Fruit fly (Drosophila melanogaster) whole organism, embryonic: ENCODE results near the gene CROT.

Experiments
- Abd-B ChIP-seq: fragments of 200-800 bp; sonication (Bioruptor generic); optimal IDR thresholded peaks from 2 replicates; lab custom pipeline; 2018; ENCODE audit warnings: missing biosample characterization, mild to moderate bottlenecking, missing genetic modification characterization, moderate library complexity
- Atf3 ChIP-seq: fragments of 200-800 bp; sonication (Bioruptor generic); optimal IDR thresholded peaks from 3 replicates; lab custom pipeline; 2016; ENCODE audit warnings: missing biosample characterization, missing genetic modification characterization
- BtbVII ChIP-seq: fragments of 200-800 bp; sonication (Bioruptor generic); optimal IDR thresholded peaks from 3 replicates; lab custom pipeline; 2017; ENCODE audit warnings: missing biosample characterization, mild to moderate bottlenecking, missing genetic modification characterization
- CG10267 ChIP-seq: fragments of 200-800 bp; sonication (Bioruptor generic); optimal IDR thresholded peaks from 2 replicates; lab custom pipeline; 2018; ENCODE audit warnings: missing biosample characterization, mild to moderate bottlenecking, missing genetic modification characterization, moderate library complexity
- CG10274 ChIP-seq: fragments of 200-800 bp; sonication (Bioruptor generic); optimal IDR thresholded peaks from 3 replicates; lab custom pipeline; 2017; ENCODE audit warnings: missing biosample characterization, mild to moderate bottlenecking, missing genetic modification characterization
- CG10565 ChIP-seq: fragments of 200-800 bp; sonication (Bioruptor generic); optimal IDR thresholded peaks from 3 replicates; lab custom pipeline; 2016; ENCODE audit warnings: missing biosample characterization, mild to moderate bottlenecking, missing genetic modification characterization
- CG11398 ChIP-seq: fragments of 200-800 bp; sonication (Bioruptor generic); optimal IDR thresholded peaks from 2 replicates; lab custom pipeline; 2016; ENCODE audit warnings: missing biosample characterization, missing genetic modification characterization
- CG11560 ChIP-seq: fragments of 200-800 bp; sonication (Bioruptor generic); IDR thresholded peaks from 3 replicates; pipeline ENCODE4 v1.3.6; 2022; ENCODE audit warnings: missing biosample characterization, missing genetic modification characterization
- CG12659 ChIP-seq: fragments of 200-800 bp; sonication (Bioruptor generic); optimal IDR thresholded peaks from 3 replicates; lab custom pipeline; 2017; ENCODE audit warnings: mild to moderate bottlenecking, missing biosample characterization, missing genetic modification reagents, missing genetic modification characterization
- CG13624 ChIP-seq: fragments of 200-800 bp; sonication (Bioruptor generic); optimal IDR thresholded peaks from 2 replicates; lab custom pipeline; 2016; ENCODE audit warnings: missing biosample characterization, missing genetic modification characterization
- CG13775 ChIP-seq: fragments of 200-800 bp; sonication (Bioruptor generic); optimal IDR thresholded peaks from 3 replicates; lab custom pipeline; 2017; ENCODE audit warnings: missing biosample characterization, mild to moderate bottlenecking, missing genetic modification characterization
- CG14667 ChIP-seq: fragments of 200-800 bp; sonication (Bioruptor generic); IDR thresholded peaks from 2 replicates; pipeline ENCODE4 v1.3.6; 2022; ENCODE audit warnings: missing biosample characterization, missing genetic modification characterization
- CG14710 ChIP-seq: fragments of 200-800 bp; sonication (Bioruptor generic); optimal IDR thresholded peaks from 3 replicates; lab custom pipeline; 2019; ENCODE audit warnings: missing biosample characterization, mild to moderate bottlenecking, missing genetic modification characterization, moderate library complexity
- CG14965 ChIP-seq: fragments of 200-800 bp; sonication (Bioruptor generic); optimal IDR thresholded peaks from 2 replicates; lab custom pipeline; 2016; ENCODE audit warnings: missing biosample characterization, missing genetic modification characterization, borderline replicate concordance
- CG15514 ChIP-seq: fragments of 200-800 bp; sonication (Bioruptor generic); optimal IDR thresholded peaks from 3 replicates; lab custom pipeline; 2017; ENCODE audit warnings: missing biosample characterization, missing genetic modification characterization, mild to moderate bottlenecking, moderate library complexity, missing genetic modification reagents
- CG17186 ChIP-seq: fragments of 200-800 bp; sonication (Bioruptor generic); optimal IDR thresholded peaks from 3 replicates; lab custom pipeline; 2017; ENCODE audit warnings: missing biosample characterization, missing genetic modification reagents, missing genetic modification characterization
- CG1792 ChIP-seq: fragments of 200-800 bp; sonication (Bioruptor generic); optimal IDR thresholded peaks from 2 replicates; lab custom pipeline; 2016; ENCODE audit warnings: missing biosample characterization, missing genetic modification characterization
- CG18262 ChIP-seq: fragments of 200-800 bp; optimal IDR thresholded peaks from 3 replicates; lab custom pipeline; 2019; ENCODE audit warnings: missing biosample characterization, mild to moderate bottlenecking, missing genetic modification characterization, moderate library complexity
- CG2116 ChIP-seq: fragments of 200-800 bp; sonication (Bioruptor generic); optimal IDR thresholded peaks from 3 replicates; lab custom pipeline; 2018; ENCODE audit warnings: missing biosample characterization, mild to moderate bottlenecking, missing genetic modification characterization
- CG31365 ChIP-seq: fragments of 200-800 bp; sonication (Bioruptor generic); optimal IDR thresholded peaks from 2 replicates; lab custom pipeline; 2018; ENCODE audit warnings: missing biosample characterization, mild to moderate bottlenecking, missing genetic modification characterization
- CG34224 ChIP-seq: fragments of 200-800 bp; sonication (Bioruptor generic); IDR thresholded peaks from 3 replicates; pipeline ENCODE4 v1.3.6; 2022; ENCODE audit warnings: missing biosample characterization, missing genetic modification characterization; ENCODE audit not compliant: partially characterized antibody
- CG4328 ChIP-seq: fragments of 200-800 bp; sonication (Bioruptor generic); optimal IDR thresholded peaks from 3 replicates; lab custom pipeline; 2017; ENCODE audit warnings: missing biosample characterization, missing genetic modification reagents, missing genetic modification characterization
- CG4617 ChIP-seq: fragments of 200-800 bp; sonication (Bioruptor generic); optimal IDR thresholded peaks from 3 replicates; lab custom pipeline; 2016; ENCODE audit warnings: missing biosample characterization, missing genetic modification characterization, borderline replicate concordance
- CG5245 ChIP-seq: fragments of 200-800 bp; sonication (Bioruptor generic); optimal IDR thresholded peaks from 3 replicates; lab custom pipeline; 2016; ENCODE audit warnings: missing biosample characterization, missing genetic modification characterization
- CG6854 ChIP-seq: fragments of 200-800 bp; sonication (Bioruptor generic); optimal IDR thresholded peaks from 3 replicates; lab custom pipeline; 2017; ENCODE audit warnings: missing biosample characterization, mild to moderate bottlenecking, missing genetic modification characterization
- CG7963 ChIP-seq: fragments of 200-800 bp; sonication (Bioruptor generic); IDR thresholded peaks from 3 replicates; pipeline ENCODE4 v1.3.6; 2022; ENCODE audit warnings: missing biosample characterization, missing genetic modification characterization; ENCODE audit not compliant: partially characterized antibody
- CG8089 ChIP-seq: fragments of 200-800 bp; sonication (Bioruptor generic); optimal IDR thresholded peaks from 3 replicates; lab custom pipeline; 2016; ENCODE audit warnings: missing biosample characterization, missing genetic modification characterization
- CG9215 ChIP-seq: fragments of 200-800 bp; sonication (Bioruptor generic); IDR thresholded peaks from 2 replicates; pipeline ENCODE4 v1.3.6; 2022; ENCODE audit warnings: missing biosample characterization, missing genetic modification characterization
- Doc2 ChIP-seq: fragments of 200-800 bp; sonication (Bioruptor generic); IDR thresholded peaks from 2 replicates; pipeline ENCODE4 v1.3.6; 2022; ENCODE audit warnings: missing biosample characterization, missing genetic modification characterization
- Dp ChIP-seq: fragments of 200-800 bp; sonication (Bioruptor generic); optimal IDR thresholded peaks from 2 replicates; lab custom pipeline; 2018; ENCODE audit warnings: missing biosample characterization, mild to moderate bottlenecking, missing genetic modification characterization, moderate library complexity
- Dref ChIP-seq: fragments of 200-800 bp; sonication (Bioruptor generic); IDR thresholded peaks from 2 replicates; pipeline ENCODE4 v1.3.6; 2022; ENCODE audit warnings: missing biosample characterization, missing genetic modification characterization
- GATAe ChIP-seq: fragments of 200-800 bp; sonication (Bioruptor generic); conservative IDR thresholded peaks from 2 replicates; pipeline ENCODE4 v1.3.6; 2022; ENCODE audit warnings: missing biosample characterization, missing genetic modification characterization
- Max ChIP-seq: fragments of 200-800 bp; sonication (Bioruptor generic); optimal IDR thresholded peaks from 2 replicates; lab custom pipeline; 2016; ENCODE audit warnings: missing biosample characterization, mild to moderate bottlenecking, missing genetic modification characterization
- Pdp1 ChIP-seq, 2 experiments: fragments of 200-800 bp; sonication (Bioruptor generic); optimal IDR thresholded peaks; 3 replicates each; lab custom pipeline; 2016; ENCODE audit warnings: missing biosample characterization in 2 of 2, missing genetic modification characterization in 2 of 2, mild to moderate bottlenecking in 1 of 2, moderate library complexity in 1 of 2
- Poxn ChIP-seq: fragments of 200-800 bp; sonication (Bioruptor generic); IDR thresholded peaks from 2 replicates; pipeline ENCODE4 v1.3.6; 2022; ENCODE audit warnings: missing biosample characterization, missing genetic modification characterization
- Scr ChIP-seq: fragments of 200-800 bp; sonication (Bioruptor generic); IDR thresholded peaks from 2 replicates; pipeline ENCODE4 v1.3.6; 2022; ENCODE audit warnings: missing biosample characterization, missing genetic modification characterization; ENCODE audit not compliant: partially characterized antibody
- YL-1 ChIP-seq: fragments of 200-800 bp; sonication (Bioruptor generic); optimal IDR thresholded peaks from 3 replicates; lab custom pipeline; 2017; ENCODE audit warnings: missing biosample characterization, mild to moderate bottlenecking, missing genetic modification characterization
- ab ChIP-seq: fragments of 200-800 bp; sonication (Bioruptor generic); optimal IDR thresholded peaks from 2 replicates; lab custom pipeline; 2016; ENCODE audit warnings: missing biosample characterization, missing genetic modification characterization
- bsh ChIP-seq, 2 experiments: fragments of 200-800 bp; sonication (Bioruptor generic); optimal IDR thresholded peaks; 2 replicates each; lab custom pipeline; 2017 to 2018; ENCODE audit warnings: mild to moderate bottlenecking in 2 of 2, missing biosample characterization in 2 of 2, missing genetic modification characterization in 2 of 2, moderate library complexity in 1 of 2
- cato ChIP-seq: fragments of 200-800 bp; sonication (Bioruptor generic); optimal IDR thresholded peaks from 2 replicates; lab custom pipeline; 2016; ENCODE audit warnings: missing biosample characterization, missing genetic modification characterization, borderline replicate concordance
- chn ChIP-seq: fragments of 200-800 bp; sonication (Bioruptor generic); optimal IDR thresholded peaks from 2 replicates; lab custom pipeline; 2016; ENCODE audit warnings: missing biosample characterization, missing genetic modification characterization
- da ChIP-seq: fragments of 200-800 bp; sonication (Bioruptor generic); optimal IDR thresholded peaks from 2 replicates; lab custom pipeline; 2016; ENCODE audit warnings: missing biosample characterization, missing genetic modification characterization
- exex ChIP-seq: fragments of 200-800 bp; sonication (Bioruptor generic); optimal IDR thresholded peaks from 4 replicates; lab custom pipeline; 2018; ENCODE audit warnings: missing biosample characterization, mild to moderate bottlenecking, missing genetic modification characterization, moderate library complexity
- eyg ChIP-seq: fragments of 200-800 bp; sonication (Bioruptor generic); optimal IDR thresholded peaks from 3 replicates; lab custom pipeline; 2016; ENCODE audit warnings: missing biosample characterization, missing genetic modification characterization
- grau ChIP-seq: fragments of 200-800 bp; optimal IDR thresholded peaks from 3 replicates; lab custom pipeline; 2019; ENCODE audit warnings: missing biosample characterization, mild to moderate bottlenecking, missing genetic modification characterization, moderate library complexity
- gro ChIP-seq: fragments of 200-800 bp; sonication (Bioruptor generic); optimal IDR thresholded peaks from 2 replicates; lab custom pipeline; 2016; ENCODE audit warnings: missing biosample characterization, missing genetic modification characterization
- phol ChIP-seq: fragments of 200-800 bp; sonication (Bioruptor generic); optimal IDR thresholded peaks from 3 replicates; lab custom pipeline; 2018; ENCODE audit warnings: missing biosample characterization, mild to moderate bottlenecking, missing genetic modification characterization, moderate library complexity
- sna ChIP-seq: fragments of 200-800 bp; sonication (Bioruptor generic); IDR thresholded peaks from 2 replicates; pipeline ENCODE4 v1.3.6; 2022; ENCODE audit warnings: missing biosample characterization, missing genetic modification characterization; ENCODE audit not compliant: partially characterized antibody
- sr ChIP-seq: fragments of 200-800 bp; sonication (Bioruptor generic); IDR thresholded peaks from 3 replicates; pipeline ENCODE4 v1.3.6; 2022; ENCODE audit warnings: missing biosample characterization, missing genetic modification characterization
- tna ChIP-seq: fragments of 200-800 bp; sonication (Bioruptor generic); IDR thresholded peaks from 2 replicates; pipeline ENCODE4 v1.3.6; 2022; ENCODE audit warnings: missing biosample characterization, missing genetic modification characterization; ENCODE audit not compliant: partially characterized antibody

The CROT gene

dm6 chr3R:27700229-27700573 lies 6.3 kb downstream of the CROT start, which contains the start of gene btz:
btz (plus strand) TSS chr3R:27700361.
- TF ChIP-seq CG10267 (tag; lab: Kevin White, UChicago), result peak; percentile 45
- no peak for TF ChIP-seq ab (GFP tag; lab: Kevin White, UChicago)
- no peak for TF ChIP-seq Doc2 (GFP tag; lab: Robert Waterston, UW)
- no peak for TF ChIP-seq CG13624
- no peak for TF ChIP-seq tna (GFP tag; lab: Robert Waterston, UW)
- no peak for TF ChIP-seq CG6854 (GFP tag; lab: Kevin White, UChicago)
- TF ChIP-seq grau (tag; lab: Kevin White, UChicago), result no peak
- TF ChIP-seq CG5245 (GFP tag; lab: Kevin White, UChicago), result no peak
- no peak for TF ChIP-seq CG14667 (GFP tag; lab: Robert Waterston, UW)
- no peak for TF ChIP-seq cato (GFP tag; lab: Kevin White, UChicago)
- TF ChIP-seq Pdp1 (GFP tag; optimal IDR thresholded peaks at IDR 0.05; lab: Kevin White, UChicago), result peak in 1 of 2 experiments; percentile 8
- no peak for TF ChIP-seq sna
- TF ChIP-seq CG13775 (GFP tag; lab: Kevin White, UChicago), result no peak
- no peak for TF ChIP-seq exex (tag; lab: Kevin White, UChicago)
- TF ChIP-seq YL-1 (GFP tag; lab: Kevin White, UChicago), result peak; percentile 85
- peak; percentile 45 for TF ChIP-seq CG18262
- no peak for TF ChIP-seq CG10565 (GFP tag; lab: Kevin White, UChicago)
- TF ChIP-seq phol (tag; lab: Kevin White, UChicago), result peak; percentile 10
- peak; percentile 82 for TF ChIP-seq CG15514
- TF ChIP-seq CG14710 (tag; lab: Kevin White, UChicago), result peak; percentile 49
- no peak for TF ChIP-seq CG11560 (tag; lab: Robert Waterston, UW)
- no peak for TF ChIP-seq CG1792 (GFP tag; lab: Kevin White, UChicago)
- no peak for TF ChIP-seq GATAe (GFP tag; lab: Robert Waterston, UW)
- peak; percentile 7 for TF ChIP-seq CG17186 (GFP tag; lab: Kevin White, UChicago)
- peak; percentile 52 for TF ChIP-seq Dref
- peak; percentile 2 for TF ChIP-seq Abd-B (GFP tag; lab: Kevin White, UChicago)
- TF ChIP-seq CG4617 (GFP tag; lab: Kevin White, UChicago), result peak; percentile 59
- TF ChIP-seq CG11398, result no peak
- TF ChIP-seq CG4328 (GFP tag; lab: Kevin White, UChicago), result no peak
- no peak for TF ChIP-seq CG14965 (GFP tag; lab: Kevin White, UChicago)
- TF ChIP-seq eyg (GFP tag; lab: Kevin White, UChicago), result no peak
- no peak for TF ChIP-seq CG34224 (GFP tag; lab: Robert Waterston, UW)
- no peak for TF ChIP-seq chn (GFP tag; lab: Kevin White, UChicago)
- TF ChIP-seq CG12659, result peak; percentile 41
- peak; percentile 21 for TF ChIP-seq Dp (GFP tag; lab: Kevin White, UChicago)
- TF ChIP-seq BtbVII (GFP tag; lab: Kevin White, UChicago), result no peak
- peak; percentile 27 for TF ChIP-seq Max
- TF ChIP-seq CG2116, result peak; percentile 61
- no peak for TF ChIP-seq CG10274 (GFP tag; lab: Kevin White, UChicago)
- no peak for TF ChIP-seq sr (GFP tag; lab: Robert Waterston, UW)
- TF ChIP-seq Atf3, result no peak
- no peak for TF ChIP-seq da (GFP tag; lab: Kevin White, UChicago)
- no peak for TF ChIP-seq bsh (GFP tag; optimal IDR thresholded peaks at IDR 0.05; lab: Kevin White, UChicago)
- TF ChIP-seq gro, result no peak
- TF ChIP-seq CG7963 (GFP tag; lab: Robert Waterston, UW), result no peak
- TF ChIP-seq CG8089 (GFP tag; lab: Kevin White, UChicago), result no peak
- no peak for TF ChIP-seq CG31365
- no peak for TF ChIP-seq Poxn
- TF ChIP-seq CG9215, result no peak
- TF ChIP-seq Scr, result 0 out of 2 replicates have a peak, but pooled peaks have one; percentile 27
